Fruit fly (Drosophila melanogaster) whole organism, embryonic: ENCODE results near the gene bbg.

Experiments
- Aef1 ChIP-seq: fragments of 200-800 bp; sonication (Bioruptor generic); IDR thresholded peaks from 3 replicates; pipeline ENCODE4 v1.3.6; 2022; ENCODE audit warnings: missing biosample characterization, missing genetic modification characterization
- Blimp-1 ChIP-seq: fragments of 200-800 bp; sonication (Bioruptor generic); optimal IDR thresholded peaks from 3 replicates; lab custom pipeline; 2018; ENCODE audit warnings: missing biosample characterization, missing genetic modification characterization, mild to moderate bottlenecking, moderate library complexity, missing genetic modification reagents
- CG10321 ChIP-seq: fragments of 200-800 bp; sonication (Bioruptor generic); IDR thresholded peaks from 2 replicates; pipeline ENCODE4 v1.3.6; 2022; ENCODE audit warnings: missing biosample characterization, missing genetic modification characterization
- CG10543 ChIP-seq: fragments of 200-800 bp; sonication (Bioruptor generic); optimal IDR thresholded peaks from 3 replicates; lab custom pipeline; 2017; ENCODE audit warnings: missing biosample characterization, mild to moderate bottlenecking, missing genetic modification characterization, moderate library complexity
- CG10565 ChIP-seq: fragments of 200-800 bp; sonication (Bioruptor generic); optimal IDR thresholded peaks from 3 replicates; lab custom pipeline; 2016; ENCODE audit warnings: missing biosample characterization, mild to moderate bottlenecking, missing genetic modification characterization
- CG11398 ChIP-seq: fragments of 200-800 bp; sonication (Bioruptor generic); optimal IDR thresholded peaks from 2 replicates; lab custom pipeline; 2016; ENCODE audit warnings: missing biosample characterization, missing genetic modification characterization
- CG11696 ChIP-seq: fragments of 200-800 bp; sonication (Bioruptor generic); IDR thresholded peaks from 2 replicates; pipeline ENCODE4 v1.3.6; 2022; ENCODE audit warnings: missing biosample characterization, missing genetic modification characterization
- CG12236 ChIP-seq: fragments of 200-800 bp; sonication (Bioruptor generic); optimal IDR thresholded peaks from 2 replicates; lab custom pipeline; 2016; ENCODE audit warnings: missing biosample characterization, missing genetic modification characterization
- CG12299 ChIP-seq: fragments of 200-800 bp; sonication (Bioruptor generic); optimal IDR thresholded peaks from 2 replicates; lab custom pipeline; 2018; ENCODE audit warnings: missing biosample characterization, mild to moderate bottlenecking, missing genetic modification characterization
- CG1792 ChIP-seq: fragments of 200-800 bp; sonication (Bioruptor generic); optimal IDR thresholded peaks from 2 replicates; lab custom pipeline; 2016; ENCODE audit warnings: missing biosample characterization, missing genetic modification characterization
- CG2120 ChIP-seq: fragments of 200-800 bp; sonication (Bioruptor generic); optimal IDR thresholded peaks from 3 replicates; lab custom pipeline; 2016; ENCODE audit warnings: missing biosample characterization, missing genetic modification characterization
- CG32532 ChIP-seq: fragments of 200-800 bp; sonication (Bioruptor generic); IDR thresholded peaks from 2 replicates; pipeline ENCODE4 v1.3.6; 2022; ENCODE audit warnings: missing biosample characterization, missing genetic modification characterization
- CG3281 ChIP-seq: fragments of 200-800 bp; sonication (Bioruptor generic); optimal IDR thresholded peaks from 3 replicates; lab custom pipeline; 2017; ENCODE audit warnings: missing biosample characterization, mild to moderate bottlenecking, missing genetic modification characterization
- CG6765 ChIP-seq: fragments of 200-800 bp; sonication (Bioruptor generic); optimal IDR thresholded peaks from 3 replicates; lab custom pipeline; 2017; ENCODE audit warnings: missing biosample characterization, mild to moderate bottlenecking, missing genetic modification characterization
- CG6813 ChIP-seq: fragments of 200-800 bp; sonication (Bioruptor generic); optimal IDR thresholded peaks from 2 replicates; lab custom pipeline; 2017; ENCODE audit warnings: missing biosample characterization, missing genetic modification characterization, mild to moderate bottlenecking, moderate library complexity, missing genetic modification reagents
- CG7556 ChIP-seq: fragments of 200-800 bp; sonication (Bioruptor generic); optimal IDR thresholded peaks from 2 replicates; lab custom pipeline; 2017; ENCODE audit warnings: missing biosample characterization, mild to moderate bottlenecking, missing genetic modification characterization
- CG7987 ChIP-seq: fragments of 200-800 bp; sonication (Bioruptor generic); optimal IDR thresholded peaks from 2 replicates; lab custom pipeline; 2018; ENCODE audit warnings: missing biosample characterization, mild to moderate bottlenecking, missing genetic modification characterization, moderate library complexity
- CG8290 ChIP-seq, 3 experiments: fragments of 200-800 bp; sonication (Bioruptor generic); optimal IDR thresholded peaks; 2 replicates each; lab custom pipeline; 2016 to 2019; ENCODE audit warnings: missing biosample characterization in 3 of 3, missing genetic modification characterization in 3 of 3, mild to moderate bottlenecking in 2 of 3, moderate library complexity in 1 of 3
- CG8924 ChIP-seq: fragments of 200-800 bp; optimal IDR thresholded peaks from 3 replicates; lab custom pipeline; 2019; ENCODE audit warnings: missing biosample characterization, mild to moderate bottlenecking, missing genetic modification characterization, moderate library complexity
- CG9797 ChIP-seq: fragments of 200-800 bp; sonication (Bioruptor generic); optimal IDR thresholded peaks from 3 replicates; lab custom pipeline; 2018; ENCODE audit warnings: missing biosample characterization, mild to moderate bottlenecking, missing genetic modification characterization
- Fer1 ChIP-seq: fragments of 200-800 bp; sonication (Bioruptor generic); optimal IDR thresholded peaks from 2 replicates; lab custom pipeline; 2017; ENCODE audit warnings: missing biosample characterization, mild to moderate bottlenecking, missing genetic modification characterization
- Hmr ChIP-seq: fragments of 200-800 bp; sonication (Bioruptor generic); optimal IDR thresholded peaks from 3 replicates; lab custom pipeline; 2017; ENCODE audit warnings: mild to moderate bottlenecking, missing biosample characterization, missing genetic modification reagents, missing genetic modification characterization
- Hmx ChIP-seq: fragments of 200-800 bp; sonication (Bioruptor generic); optimal IDR thresholded peaks from 2 replicates; lab custom pipeline; 2016; ENCODE audit warnings: missing biosample characterization, missing genetic modification characterization
- Lim3 ChIP-seq: fragments of 200-800 bp; sonication (Bioruptor generic); IDR thresholded peaks from 2 replicates; pipeline ENCODE4 v1.3.6; 2022; ENCODE audit warnings: missing biosample characterization, missing genetic modification characterization
- Myb ChIP-seq: fragments of 200-800 bp; sonication (Bioruptor generic); optimal IDR thresholded peaks from 2 replicates; lab custom pipeline; 2016; ENCODE audit warnings: missing biosample characterization, missing genetic modification characterization
- Neu2 ChIP-seq: fragments of 200-800 bp; sonication (Bioruptor generic); optimal IDR thresholded peaks from 3 replicates; lab custom pipeline; 2016; ENCODE audit warnings: missing biosample characterization, missing genetic modification characterization, borderline replicate concordance
- Taf1 ChIP-seq: fragments of 200-800 bp; sonication (Bioruptor generic); IDR thresholded peaks from 2 replicates; pipeline ENCODE4 v1.3.6; 2022; ENCODE audit warnings: missing biosample characterization, missing genetic modification characterization
- ase ChIP-seq: fragments of 200-800 bp; sonication (Bioruptor generic); IDR thresholded peaks from 3 replicates; pipeline ENCODE4 v1.3.6; 2022; ENCODE audit warnings: missing biosample characterization, missing genetic modification characterization
- ash1 ChIP-seq: fragments of 200-800 bp; sonication (Bioruptor generic); optimal IDR thresholded peaks from 2 replicates; lab custom pipeline; 2018; ENCODE audit warnings: missing biosample characterization, mild to moderate bottlenecking, missing genetic modification characterization
- cwo ChIP-seq: fragments of 200-800 bp; sonication (Bioruptor generic); optimal IDR thresholded peaks from 3 replicates; lab custom pipeline; 2017; ENCODE audit warnings: missing biosample characterization, missing genetic modification characterization, mild to moderate bottlenecking, moderate library complexity, missing genetic modification reagents
- exex ChIP-seq: fragments of 200-800 bp; sonication (Bioruptor generic); optimal IDR thresholded peaks from 4 replicates; lab custom pipeline; 2018; ENCODE audit warnings: missing biosample characterization, mild to moderate bottlenecking, missing genetic modification characterization, moderate library complexity
- fd3F ChIP-seq: fragments of 200-800 bp; sonication (Bioruptor generic); optimal IDR thresholded peaks from 2 replicates; lab custom pipeline; 2018; ENCODE audit warnings: missing biosample characterization, mild to moderate bottlenecking, missing genetic modification characterization, moderate library complexity
- gfzf ChIP-seq: fragments of 200-800 bp; sonication (Bioruptor generic); optimal IDR thresholded peaks from 2 replicates; lab custom pipeline; 2016; ENCODE audit warnings: missing biosample characterization, mild to moderate bottlenecking, missing genetic modification characterization, moderate library complexity
- gsb ChIP-seq: fragments of 200-800 bp; sonication (Bioruptor generic); IDR thresholded peaks from 2 replicates; pipeline ENCODE4 v1.3.6; 2022; ENCODE audit warnings: missing biosample characterization, missing genetic modification characterization
- gt ChIP-seq: fragments of 200-800 bp; sonication (Bioruptor generic); IDR thresholded peaks from 2 replicates; pipeline ENCODE4 v1.3.6; 2022; ENCODE audit warnings: missing biosample characterization, missing genetic modification characterization
- lab ChIP-seq: fragments of 200-800 bp; sonication (Bioruptor generic); optimal IDR thresholded peaks from 3 replicates; lab custom pipeline; 2017; ENCODE audit warnings: missing biosample characterization, missing genetic modification characterization, mild to moderate bottlenecking, moderate library complexity, missing genetic modification reagents
- pb ChIP-seq: fragments of 200-800 bp; sonication (Bioruptor generic); optimal IDR thresholded peaks from 3 replicates; lab custom pipeline; 2016; ENCODE audit warnings: missing biosample characterization, missing genetic modification characterization
- pnt ChIP-seq: fragments of 200-800 bp; sonication (Bioruptor generic); optimal IDR thresholded peaks from 3 replicates; lab custom pipeline; 2016; ENCODE audit warnings: missing biosample characterization, missing genetic modification characterization
- ranshi ChIP-seq: fragments of 200-800 bp; sonication (Bioruptor generic); IDR thresholded peaks from 2 replicates; pipeline ENCODE4 v1.3.6; 2022; ENCODE audit warnings: missing biosample characterization, missing genetic modification characterization
- row ChIP-seq: fragments of 200-800 bp; sonication (Bioruptor generic); IDR thresholded peaks from 3 replicates; pipeline ENCODE4 v1.3.6; 2022; ENCODE audit warnings: missing biosample characterization, missing genetic modification characterization
- schlank ChIP-seq: fragments of 200-800 bp; sonication (Bioruptor generic); optimal IDR thresholded peaks from 2 replicates; lab custom pipeline; 2018; ENCODE audit warnings: missing biosample characterization, mild to moderate bottlenecking, missing genetic modification characterization
- scrt ChIP-seq: fragments of 200-800 bp; sonication (Bioruptor generic); optimal IDR thresholded peaks from 2 replicates; lab custom pipeline; 2018; ENCODE audit warnings: missing biosample characterization, mild to moderate bottlenecking, missing genetic modification characterization, moderate library complexity
- sim ChIP-seq: fragments of 200-800 bp; sonication (Bioruptor generic); IDR thresholded peaks from 2 replicates; pipeline ENCODE4 v1.3.6; 2022; ENCODE audit warnings: missing biosample characterization, missing genetic modification characterization
- sna ChIP-seq: fragments of 200-800 bp; sonication (Bioruptor generic); IDR thresholded peaks from 2 replicates; pipeline ENCODE4 v1.3.6; 2022; ENCODE audit warnings: missing biosample characterization, missing genetic modification characterization; ENCODE audit not compliant: partially characterized antibody
- tap ChIP-seq: fragments of 200-800 bp; optimal IDR thresholded peaks from 3 replicates; lab custom pipeline; 2019; ENCODE audit warnings: missing biosample characterization, mild to moderate bottlenecking, missing genetic modification characterization, moderate library complexity
- trh ChIP-seq: fragments of 200-800 bp; sonication (Bioruptor generic); optimal IDR thresholded peaks from 2 replicates; lab custom pipeline; 2016; ENCODE audit warnings: missing biosample characterization, missing genetic modification characterization
- unc-4 ChIP-seq: fragments of 200-800 bp; sonication (Bioruptor generic); IDR thresholded peaks from 2 replicates; pipeline ENCODE4 v1.3.6; 2022; ENCODE audit warnings: missing biosample characterization, missing genetic modification characterization; ENCODE audit not compliant: partially characterized antibody
- usp ChIP-seq: fragments of >200 bp; optimal IDR thresholded peaks from 2 replicates; lab custom pipeline; 2017; ENCODE audit warnings: missing biosample characterization, missing genetic modification characterization
- z ChIP-seq: fragments of 200-800 bp; sonication (Bioruptor generic); IDR thresholded peaks from 3 replicates; pipeline ENCODE4 v1.3.6; 2022; ENCODE audit warnings: missing biosample characterization, missing genetic modification characterization
- zen ChIP-seq: fragments of 200-800 bp; sonication (Bioruptor generic); optimal IDR thresholded peaks from 3 replicates; lab custom pipeline; 2018; ENCODE audit warnings: missing biosample characterization, mild to moderate bottlenecking, missing genetic modification characterization, moderate library complexity
- zfh1 ChIP-seq: fragments of 200-800 bp; sonication (Bioruptor generic); IDR thresholded peaks from 3 replicates; pipeline ENCODE4 v1.3.6; 2022; ENCODE audit warnings: missing biosample characterization, missing genetic modification characterization

bbg gene

DNA sequence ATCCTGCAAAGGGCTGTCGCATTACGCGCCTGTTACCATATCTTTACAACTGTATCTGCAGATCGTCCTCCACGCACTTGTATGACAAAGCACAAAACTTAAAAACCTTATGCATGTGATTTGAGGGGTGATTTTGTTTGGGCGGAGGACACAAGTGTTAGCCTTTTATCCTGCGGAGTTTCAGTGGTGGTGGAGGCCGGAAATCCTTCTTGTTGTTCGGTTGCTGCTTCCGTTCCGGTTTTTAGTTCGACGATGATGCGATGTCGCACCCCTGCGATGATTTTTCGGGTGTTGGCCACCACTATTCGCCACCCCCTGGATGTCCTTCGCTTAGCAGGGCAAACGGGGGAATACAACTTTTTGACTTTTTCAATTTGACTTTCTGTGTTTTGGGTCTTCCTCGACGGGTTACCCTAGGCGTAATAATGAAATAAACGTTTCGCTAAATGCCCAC is 29.1 kb upstream of the bbg start (continued):
- TF ChIP-seq ash1 (GFP tag; lab: Kevin White, UChicago), result no peak
- TF ChIP-seq row, result peak; percentile 29; the same call in 1 of the 3 replicates
- no peak for TF ChIP-seq Neu2 (GFP tag; lab: Kevin White, UChicago)
- no peak for TF ChIP-seq CG10565
- no peak for TF ChIP-seq sim
- no peak for TF ChIP-seq CG11696 (GFP tag; lab: Robert Waterston, UW)
- no peak for TF ChIP-seq CG9797
- no peak for TF ChIP-seq CG32532 (GFP tag; lab: Robert Waterston, UW)
- TF ChIP-seq Myb, result no peak
- TF ChIP-seq Lim3 (GFP tag; lab: Robert Waterston, UW), result no peak
- TF ChIP-seq unc-4 (GFP tag; lab: Robert Waterston, UW), result no peak
- TF ChIP-seq cwo (GFP tag; lab: Kevin White, UChicago), result no peak
- no peak for TF ChIP-seq sna
- TF ChIP-seq z (GFP tag; lab: Robert Waterston, UW), result no peak
- TF ChIP-seq CG12299 (tag; lab: Kevin White, UChicago), result no peak
- no peak for TF ChIP-seq gsb (GFP tag; lab: Robert Waterston, UW)
- no peak for TF ChIP-seq pb
- no peak for TF ChIP-seq zfh1
- TF ChIP-seq ase (GFP tag; lab: Robert Waterston, UW), result no peak
- no peak for TF ChIP-seq ranshi (GFP tag; lab: Robert Waterston, UW)
- no peak for TF ChIP-seq Hmx

DNA sequence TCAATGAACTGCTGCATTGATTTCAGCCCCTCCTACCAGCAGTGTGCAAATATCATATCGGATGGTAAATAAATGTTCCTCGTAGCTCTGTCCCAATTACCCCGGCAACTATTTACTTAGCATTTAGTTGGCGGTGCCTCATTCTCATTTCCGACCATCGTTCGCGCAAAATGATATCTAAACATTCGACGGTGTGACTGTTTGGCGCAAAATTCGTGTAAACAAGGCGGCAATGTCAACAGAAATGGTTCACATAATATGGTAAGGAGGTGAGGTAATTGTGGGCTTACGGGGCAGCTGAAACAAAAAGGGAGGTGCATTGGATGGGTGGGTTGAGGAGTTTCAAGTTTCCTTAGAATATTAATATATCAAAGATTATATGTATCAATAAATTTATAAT is 28.3 kb upstream of the bbg start:
- peak; percentile 30 for TF ChIP-seq CG3281 (GFP tag; lab: Kevin White, UChicago)
- no peak for TF ChIP-seq tap (tag; lab: Kevin White, UChicago)
- TF ChIP-seq trh (GFP tag; lab: Kevin White, UChicago), result no peak
- TF ChIP-seq Taf1 (GFP tag; lab: Robert Waterston, UW), result no peak
- TF ChIP-seq gt (GFP tag; lab: Robert Waterston, UW), result no peak
- TF ChIP-seq Aef1, result no peak
- no peak for TF ChIP-seq Blimp-1
- no peak for TF ChIP-seq gfzf (GFP tag; lab: Kevin White, UChicago)
- peak; percentile 3 for TF ChIP-seq CG7987 (GFP tag; lab: Kevin White, UChicago)
- TF ChIP-seq CG7556 (GFP tag; lab: Kevin White, UChicago), result no peak
- peak; percentile 19 for TF ChIP-seq CG6813 (GFP tag; lab: Kevin White, UChicago)
- peak; percentile 19 for TF ChIP-seq Hmr (GFP tag; lab: Kevin White, UChicago)
- TF ChIP-seq Fer1 (GFP tag; lab: Kevin White, UChicago), result peak; percentile 40
- TF ChIP-seq CG11398 (GFP tag; lab: Kevin White, UChicago), result peak; percentile 18
- TF ChIP-seq fd3F (GFP tag; lab: Kevin White, UChicago), result no peak
- no peak for TF ChIP-seq pnt (GFP tag; lab: Kevin White, UChicago)
- TF ChIP-seq CG8290 (GFP tag; optimal IDR thresholded peaks at IDR 0.05; lab: Kevin White, UChicago), result no peak
- TF ChIP-seq CG8290 (tag; optimal IDR thresholded peaks at IDR 0.05; lab: Kevin White, UChicago), result peak in 1 of 2 experiments; percentile 46
- TF ChIP-seq scrt (GFP tag; lab: Kevin White, UChicago), result no peak
- no peak for TF ChIP-seq CG2120 (GFP tag; lab: Kevin White, UChicago)
- no peak for TF ChIP-seq CG6765 (GFP tag; lab: Kevin White, UChicago)
- TF ChIP-seq CG1792 (GFP tag; lab: Kevin White, UChicago), result no peak
- TF ChIP-seq CG10543 (GFP tag; lab: Kevin White, UChicago), result no peak
- 0 out of 2 replicates have a peak, but pooled peaks have one; percentile 16 for TF ChIP-seq CG32532 (GFP tag; lab: Robert Waterston, UW)
- TF ChIP-seq schlank (tag; lab: Kevin White, UChicago), result peak; percentile 8
- peak; percentile 7 for TF ChIP-seq zen
- TF ChIP-seq lab (GFP tag; lab: Kevin White, UChicago), result peak; percentile 39
- no peak for TF ChIP-seq CG8924 (tag; lab: Kevin White, UChicago)
- TF ChIP-seq CG12236, result no peak
- no peak for TF ChIP-seq CG10321 (GFP tag; lab: Robert Waterston, UW)
- no peak for TF ChIP-seq exex (tag; lab: Kevin White, UChicago)
- TF ChIP-seq usp (GFP tag; lab: Kevin White, UChicago), result no peak
